Worm (Caenorhabditis elegans): Measurements from ENCODE around the gene C42C1.8.

The C42C1.8 gene

ce11 chrIV:12270392-12270791, 20.5 kb upstream of the C42C1.8 start, which contains the start of gene C42C1.3:
TSS of gene C42C1.3 (minus strand) at chrIV:12270492.
- no peak for TF ChIP-seq nhr-77 (tag; optimal IDR thresholded peaks at IDR 0.05)
- no peak for TF ChIP-seq ztf-4 (tag; optimal IDR thresholded peaks at IDR 0.05)
- TF ChIP-seq ZK546.5 (tag; optimal IDR thresholded peaks at IDR 0.05) = no peak
- TF ChIP-seq ceh-82 (tag; optimal IDR thresholded peaks at IDR 0.05) = no peak
- no peak for TF ChIP-seq egl-27 (tag; optimal IDR thresholded peaks at IDR 0.05)
- TF ChIP-seq blmp-1 (tag; optimal IDR thresholded peaks at IDR 0.05; ENCODE audit: insufficient read depth) = no peak
- TF ChIP-seq zag-1 (tag; optimal IDR thresholded peaks at IDR 0.05) = no peak

ce11 chrIV:12274365-12274764, 16.5 kb upstream of the C42C1.8 start:
- TF ChIP-seq nhr-129 (tag; optimal IDR thresholded peaks at IDR 0.05) (peak; percentile 22), ceh-82 (tag; optimal IDR thresholded peaks at IDR 0.05) (no peak), gmeb-1 (tag; optimal IDR thresholded peaks at IDR 0.05) (peak; percentile 5), fos-1 (tag; optimal IDR thresholded peaks at IDR 0.05) (no peak), nhr-6 (tag; optimal IDR thresholded peaks at IDR 0.05) (no peak), dmd-4 (tag; optimal IDR thresholded peaks at IDR 0.05) (no peak)

- TF ChIP-seq elt-3 (tag; optimal IDR thresholded peaks at IDR 0.05) (no peak), ceh-82 (tag; optimal IDR thresholded peaks at IDR 0.05) (no peak), nhr-25 (tag; optimal IDR thresholded peaks at IDR 0.05) (no peak)
Measured at ce11 chrIV:12275892-12276291, 15.0 kb upstream of the C42C1.8 start, which contains the start of gene vps-8. TSS of gene vps-8 (minus strand) at chrIV:12275992.

- TF ChIP-seq crh-2 (tag; optimal IDR thresholded peaks at IDR 0.05) (peak; percentile 18), nhr-12 (tag; optimal IDR thresholded peaks at IDR 0.05) (no peak), ceh-82 (tag; optimal IDR thresholded peaks at IDR 0.05) (no peak), lin-11 (tag; optimal IDR thresholded peaks at IDR 0.05) (no peak), dmd-4 (tag; optimal IDR thresholded peaks at IDR 0.05) (no peak), lsy-2 (tag; optimal IDR thresholded peaks at IDR 0.05) (peak in 1 of 2 experiments; percentile 68), alr-1 (tag; optimal IDR thresholded peaks at IDR 0.05) (no peak), F13H6.1 (tag; optimal IDR thresholded peaks at IDR 0.05) (no peak), sma-9 (GFP tag; optimal IDR thresholded peaks at IDR 0.05) (no peak), sma-9 (tag; optimal IDR thresholded peaks at IDR 0.05) (no peak), Y55F3AM.14 (GFP tag; optimal IDR thresholded peaks at IDR 0.05) (no peak), zag-1 (tag; optimal IDR thresholded peaks at IDR 0.05) (no peak), peb-1 (tag; optimal IDR thresholded peaks at IDR 0.05) (no peak), nhr-129 (tag; optimal IDR thresholded peaks at IDR 0.05) (peak; percentile 63), ama-1 (optimal IDR thresholded peaks at IDR 0.05) (no peak), ZK546.5 (tag; optimal IDR thresholded peaks at IDR 0.05) (no peak), ceh-16 (tag; optimal IDR thresholded peaks at IDR 0.05) (no peak)
Measured at ce11 chrIV:12278507-12278906, 12.3 kb upstream of the C42C1.8 start, which contains the start of the genes tag-335 and vkmt-1. TSS of gene tag-335 (minus strand) at chrIV:12278594. TSS of gene vkmt-1 (plus strand) at chrIV:12278725.

- no peak for TF ChIP-seq nhr-237 (tag; optimal IDR thresholded peaks at IDR 0.05)
- peak; percentile 20 for TF ChIP-seq nhr-129 (tag; optimal IDR thresholded peaks at IDR 0.05)
Measured at ce11 chrIV:12279340-12279739, 11.5 kb upstream of the C42C1.8 start, which contains the start of gene ltah-1.1. TSS of gene ltah-1.1 (plus strand) at chrIV:12279622.

- TF ChIP-seq C34F6.9 (tag; optimal IDR thresholded peaks at IDR 0.05) (peak; percentile 56), unc-62 (GFP tag; optimal IDR thresholded peaks at IDR 0.05) (no peak), lsy-2 (tag; optimal IDR thresholded peaks at IDR 0.05) (peak; percentile 6 to 64)
Measured at ce11 chrIV:12282157-12282789, 8.6 kb upstream of the C42C1.8 start, which contains the start of the genes C42C1.12 and C42C1.19. TSS of gene C42C1.12 (minus strand) at chrIV:12282207. TSS of gene C42C1.19 (plus strand) at chrIV:12282739.

ce11 chrIV:12282873-12283272, 8.0 kb upstream of the C42C1.8 start, which contains the start of gene hpo-12:
TSS of gene hpo-12 (plus strand) at chrIV:12283173.
- peak; percentile 10 for TF ChIP-seq nhr-129 (tag; optimal IDR thresholded peaks at IDR 0.05)
- TF ChIP-seq egl-27 (tag; optimal IDR thresholded peaks at IDR 0.05) = no peak

Data from whole organism, L2 larva.